Worm (Caenorhabditis elegans) whole organism, early embryonic: ENCODE measurements around the gene try-4.

ENCODE experiments used
- B0310.2 ChIP-seq: sonication (generic microtip); optimal IDR thresholded peaks from 2 replicates; lab custom pipeline; 2016; ENCODE audit warnings: mild to moderate bottlenecking, missing genetic modification characterization, missing compliant biosample characterization
- F13C5.2 ChIP-seq: sonication (generic microtip); optimal IDR thresholded peaks from 2 replicates; lab custom pipeline; 2017; ENCODE audit warnings: mild to moderate bottlenecking, missing genetic modification characterization, inconsistent platforms, missing compliant biosample characterization
- aly-1 ChIP-seq: sonication (generic microtip); optimal IDR thresholded peaks from 2 replicates; lab custom pipeline; 2016; ENCODE audit warnings: missing genetic modification characterization, missing compliant biosample characterization
- ama-1 ChIP-seq: fragments of 150-350 bp; optimal IDR thresholded peaks from 2 replicates; lab custom pipeline; 2014
- ceh-13 ChIP-seq: fragments of 200-800 bp; sonication (Bioruptor generic); optimal IDR thresholded peaks from 2 replicates; lab custom pipeline; 2018; ENCODE audit warnings: mild to moderate bottlenecking, missing genetic modification characterization, missing compliant biosample characterization
- ceh-36 ChIP-seq: sonication (generic microtip); optimal IDR thresholded peaks from 2 replicates; lab custom pipeline; 2016; ENCODE audit warnings: missing genetic modification characterization, inconsistent platforms, missing compliant biosample characterization
- ets-7 ChIP-seq: sonication (generic microtip); optimal IDR thresholded peaks from 2 replicates; lab custom pipeline; 2016; ENCODE audit warnings: missing genotype, missing genetic modification characterization, missing compliant biosample characterization
- flt-1 ChIP-seq: fragments of 200-800 bp; sonication (Bioruptor generic); IDR thresholded peaks from 2 replicates; pipeline ENCODE4 v1.3.6; 2022; ENCODE audit warnings: missing genetic modification characterization, missing compliant biosample characterization
- hmbx-1 ChIP-seq: sonication (generic microtip); optimal IDR thresholded peaks from 2 replicates; lab custom pipeline; 2016; ENCODE audit warnings: mild to moderate bottlenecking, missing genetic modification characterization, missing compliant biosample characterization
- hmg-4 ChIP-seq: fragments of 200-800 bp; sonication (Bioruptor generic); optimal IDR thresholded peaks from 2 replicates; lab custom pipeline; 2018; ENCODE audit warnings: mild to moderate bottlenecking, missing genetic modification characterization, missing compliant biosample characterization
- hnd-1 ChIP-seq: sonication (generic microtip); optimal IDR thresholded peaks from 2 replicates; lab custom pipeline; 2016; ENCODE audit warnings: missing genetic modification characterization, missing compliant biosample characterization
- pes-1 ChIP-seq: fragments of 200-800 bp; sonication (Bioruptor generic); IDR thresholded peaks from 2 replicates; pipeline ENCODE4 v1.3.6; 2022; ENCODE audit warnings: missing genetic modification reagents, missing genetic modification characterization, missing compliant biosample characterization
- scrt-1 ChIP-seq: fragments of 200-800 bp; sonication (Bioruptor generic); IDR thresholded peaks from 2 replicates; pipeline ENCODE4 v1.3.6; 2022; ENCODE audit warnings: missing genetic modification characterization, missing compliant biosample characterization
- sea-1 ChIP-seq: fragments of 200-800 bp; sonication (Bioruptor generic); conservative IDR thresholded peaks from 2 replicates; pipeline ENCODE4 v1.3.6; 2022; ENCODE audit warnings: missing genetic modification characterization, missing compliant biosample characterization
- tbx-11 ChIP-seq: fragments of 200-800 bp; sonication (Bioruptor generic); IDR thresholded peaks from 2 replicates; pipeline ENCODE4 v1.3.6; 2022; ENCODE audit warnings: missing genetic modification characterization, missing compliant biosample characterization
- tbx-37 ChIP-seq: fragments of 200-800 bp; sonication (Bioruptor generic); conservative IDR thresholded peaks from 2 replicates; pipeline ENCODE4 v1.3.6; 2022; ENCODE audit warnings: missing genetic modification reagents, missing genetic modification characterization, missing compliant biosample characterization
- tra-4 ChIP-seq: sonication (generic microtip); optimal IDR thresholded peaks from 2 replicates; lab custom pipeline; 2017; ENCODE audit warnings: missing genetic modification characterization, missing compliant biosample characterization

try-4 gene

ce11 chrV:20891871-20892270, 30.9 kb upstream of the try-4 start:
- TF ChIP-seq ets-7 (tag; lab: Kevin White, UChicago) = no peak
- no peak for TF ChIP-seq tra-4
- no peak for TF ChIP-seq hnd-1 (tag; lab: Kevin White, UChicago)
- TF ChIP-seq ceh-36 (tag; lab: Kevin White, UChicago) = no peak
- no peak for TF ChIP-seq tbx-11
- no peak for TF ChIP-seq hmbx-1 (tag; lab: Kevin White, UChicago)
- no peak for TF ChIP-seq hmg-4

- TF ChIP-seq tbx-11 (no peak), ama-1 (lab: Kevin White, UChicago) (no peak), ceh-13 (no peak), hmbx-1 (tag; lab: Kevin White, UChicago) (no peak), ets-7 (tag; lab: Kevin White, UChicago) (no peak), pes-1 (GFP tag; lab: Robert Waterston, UW) (no peak), aly-1 (tag; lab: Kevin White, UChicago) (no peak), tbx-37 (GFP tag; lab: Robert Waterston, UW) (no peak), hmg-4 (no peak), hnd-1 (tag; lab: Kevin White, UChicago) (no peak), tra-4 (no peak), sea-1 (GFP tag; lab: Robert Waterston, UW) (no peak), F13C5.2 (no peak), flt-1 (no peak), B0310.2 (tag; lab: Kevin White, UChicago) (no peak), ceh-36 (tag; lab: Kevin White, UChicago) (no peak), scrt-1 (GFP tag; lab: Robert Waterston, UW) (no peak)
Measured at ce11 chrV:20879069-20879667, 18.2 kb upstream of the try-4 start, which contains the start of gene unc-80. Gene unc-80 (plus strand): TSS chrV:20879601.

ce11 chrV:20875324-20875723, 14.4 kb upstream of the try-4 start:
- TF ChIP-seq ama-1 (lab: Kevin White, UChicago) (no peak), sea-1 (GFP tag; lab: Robert Waterston, UW) (no peak), pes-1 (GFP tag; lab: Robert Waterston, UW) (no peak), flt-1 (no peak), hmbx-1 (tag; lab: Kevin White, UChicago) (no peak), hnd-1 (tag; lab: Kevin White, UChicago) (no peak), B0310.2 (tag; lab: Kevin White, UChicago) (no peak), ets-7 (tag; lab: Kevin White, UChicago) (no peak), scrt-1 (GFP tag; lab: Robert Waterston, UW) (no peak), aly-1 (tag; lab: Kevin White, UChicago) (no peak), tbx-37 (GFP tag; lab: Robert Waterston, UW) (no peak), F13C5.2 (no peak), ceh-36 (tag; lab: Kevin White, UChicago) (no peak), hmg-4 (no peak), tra-4 (no peak), tbx-11 (no peak), ceh-13 (no peak)

ce11 chrV:20873144-20873543, 12.2 kb upstream of the try-4 start:
- no peak for TF ChIP-seq ets-7 (tag; lab: Kevin White, UChicago)
- no peak for TF ChIP-seq ama-1 (lab: Kevin White, UChicago)
- no peak for TF ChIP-seq hmg-4
- TF ChIP-seq B0310.2 (tag; lab: Kevin White, UChicago) = no peak
- no peak for TF ChIP-seq tra-4
- TF ChIP-seq flt-1 = no peak
- TF ChIP-seq ceh-36 (tag; lab: Kevin White, UChicago) = no peak
- TF ChIP-seq hnd-1 (tag; lab: Kevin White, UChicago) = no peak
- TF ChIP-seq aly-1 (tag; lab: Kevin White, UChicago) = no peak
- TF ChIP-seq tbx-37 (GFP tag; lab: Robert Waterston, UW) = no peak
- TF ChIP-seq pes-1 (GFP tag; lab: Robert Waterston, UW) = no peak
- TF ChIP-seq ceh-13 = no peak
- no peak for TF ChIP-seq sea-1 (GFP tag; lab: Robert Waterston, UW)
- TF ChIP-seq F13C5.2 = no peak
- no peak for TF ChIP-seq scrt-1 (GFP tag; lab: Robert Waterston, UW)
- TF ChIP-seq tbx-11 = no peak
- no peak for TF ChIP-seq hmbx-1 (tag; lab: Kevin White, UChicago)

- TF ChIP-seq tra-4 = no peak
- no peak for TF ChIP-seq pes-1 (GFP tag; lab: Robert Waterston, UW)
- TF ChIP-seq hmg-4 = no peak
- TF ChIP-seq hmbx-1 (tag; lab: Kevin White, UChicago) = no peak
- TF ChIP-seq tbx-11 = no peak
- TF ChIP-seq aly-1 (tag; lab: Kevin White, UChicago) = no peak
- no peak for TF ChIP-seq ceh-36 (tag; lab: Kevin White, UChicago)
- no peak for TF ChIP-seq B0310.2 (tag; lab: Kevin White, UChicago)
- no peak for TF ChIP-seq flt-1
- TF ChIP-seq tbx-37 (GFP tag; lab: Robert Waterston, UW) = no peak
- TF ChIP-seq F13C5.2 = no peak
- no peak for TF ChIP-seq sea-1 (GFP tag; lab: Robert Waterston, UW)
- TF ChIP-seq scrt-1 (GFP tag; lab: Robert Waterston, UW) = no peak
- TF ChIP-seq hnd-1 (tag; lab: Kevin White, UChicago) = no peak
- TF ChIP-seq ama-1 (lab: Kevin White, UChicago) = no peak
- TF ChIP-seq ceh-13 = no peak
Measured at ce11 chrV:20871194-20871593, 10.2 kb upstream of the try-4 start.

ce11 chrV:20870633-20871032, 9.7 kb upstream of the try-4 start:
- TF ChIP-seq ceh-36 (tag; lab: Kevin White, UChicago) = no peak
- no peak for TF ChIP-seq tbx-11
- TF ChIP-seq F13C5.2 = no peak
- TF ChIP-seq sea-1 (GFP tag; lab: Robert Waterston, UW) = no peak
- no peak for TF ChIP-seq ceh-13
- TF ChIP-seq flt-1 = no peak
- TF ChIP-seq hmbx-1 (tag; lab: Kevin White, UChicago) = no peak
- TF ChIP-seq hnd-1 (tag; lab: Kevin White, UChicago) = no peak
- TF ChIP-seq B0310.2 (tag; lab: Kevin White, UChicago) = no peak
- TF ChIP-seq hmg-4 = no peak
- no peak for TF ChIP-seq ets-7 (tag; lab: Kevin White, UChicago)
- no peak for TF ChIP-seq ama-1 (lab: Kevin White, UChicago)
- TF ChIP-seq tra-4 = no peak
- TF ChIP-seq aly-1 (tag; lab: Kevin White, UChicago) = no peak
- no peak for TF ChIP-seq pes-1 (GFP tag; lab: Robert Waterston, UW)
- no peak for TF ChIP-seq scrt-1 (GFP tag; lab: Robert Waterston, UW)
- no peak for TF ChIP-seq tbx-37 (GFP tag; lab: Robert Waterston, UW)
